Fruit fly (Drosophila melanogaster) whole organism: ENCODE measurements around the gene Cep290.

ENCODE experiments used
- pan ChIP-seq: fragments of >200 bp; optimal IDR thresholded peaks from 2 replicates; lab custom pipeline; 2017
- psq ChIP-seq: fragments of >200 bp; optimal IDR thresholded peaks from 2 replicates; lab custom pipeline; 2017
- usp ChIP-seq: fragments of >200 bp; optimal IDR thresholded peaks from 2 replicates; lab custom pipeline; 2017; ENCODE audit warnings: missing biosample characterization, missing genetic modification characterization, mixed read lengths

dm6 chr3L:888372-888771 is 44.6 kb downstream of the Cep290 start:
- no peak for TF ChIP-seq psq (lab: Kevin White, UChicago)
- no peak for TF ChIP-seq usp
- TF ChIP-seq pan: no peak
